Worm (Caenorhabditis elegans): ENCODE data around the gene irld-64.

irld-64 gene

ce11 chrII:2958308-2958707 is 27.9 kb upstream of the irld-64 start, which contains the start of gene srw-60 (continued):
- TF ChIP-seq dmd-9 (GFP tag; IDR thresholded peaks at IDR 0.05), result no peak
- no peak for TF ChIP-seq rbr-2 (tag; optimal IDR thresholded peaks at IDR 0.05)

ce11 chrII:2955656-2956115 is 25.3 kb upstream of the irld-64 start, which contains the start of gene irld-48:
Gene irld-48, plus strand, starts transcription at chrII:2956065.
- TF ChIP-seq daf-8 (GFP tag; IDR thresholded peaks at IDR 0.05) (no peak), dve-1 (tag; optimal IDR thresholded peaks at IDR 0.05; ENCODE audit: insufficient read depth) (no peak), dmd-8 (GFP tag; IDR thresholded peaks at IDR 0.05) (no peak), unc-62 (GFP tag; optimal IDR thresholded peaks at IDR 0.05 in 1 of 2) (no peak), unc-62 (tag; optimal IDR thresholded peaks at IDR 0.05) (no peak), ZK546.5 (tag; optimal IDR thresholded peaks at IDR 0.05) (no peak), spr-1 (tag; optimal IDR thresholded peaks at IDR 0.05) (no peak), fos-1 (tag; optimal IDR thresholded peaks at IDR 0.05) (no peak), hlh-30 (tag; optimal IDR thresholded peaks at IDR 0.05; ENCODE audit: insufficient read depth) (no peak), nhr-102 (tag; optimal IDR thresholded peaks at IDR 0.05) (no peak), arid-1 (GFP tag; conservative IDR thresholded peaks at IDR 0.05) (no peak), zip-11 (GFP tag; IDR thresholded peaks at IDR 0.05) (no peak)

- TF ChIP-seq mdt-29 (GFP tag; IDR thresholded peaks at IDR 0.05) (no peak), nhr-41 (GFP tag; IDR thresholded peaks at IDR 0.05) (no peak), lin-1 (GFP tag; IDR thresholded peaks at IDR 0.05) (no peak), dve-1 (tag; optimal IDR thresholded peaks at IDR 0.05; ENCODE audit: insufficient read depth) (no peak), fos-1 (tag; optimal IDR thresholded peaks at IDR 0.05) (no peak)
Measured at ce11 chrII:2952629-2953028, 22.2 kb upstream of the irld-64 start, which contains the start of gene irld-51. Gene irld-51, minus strand, starts transcription at chrII:2952729.

- no peak for TF ChIP-seq nhr-111 (GFP tag; optimal IDR thresholded peaks at IDR 0.05)
- peak; percentile 98 for TF ChIP-seq aha-1 (tag)
Measured at ce11 chrII:2948614-2949013, 18.2 kb upstream of the irld-64 start.

- TF ChIP-seq ceh-20 (GFP tag; IDR thresholded peaks at IDR 0.05) (no peak), F44E2.7 (GFP tag; IDR thresholded peaks at IDR 0.05) (no peak), dmd-8 (GFP tag; IDR thresholded peaks at IDR 0.05) (no peak), nhr-111 (GFP tag; optimal IDR thresholded peaks at IDR 0.05) (no peak), hif-1 (tag; optimal IDR thresholded peaks at IDR 0.05) (no peak), nhr-10 (tag; optimal IDR thresholded peaks at IDR 0.05) (no peak), lin-29 (GFP tag; IDR thresholded peaks at IDR 0.05) (no peak), snpc-1.2 (GFP tag; IDR thresholded peaks at IDR 0.05) (no peak), ceh-82 (tag; optimal IDR thresholded peaks at IDR 0.05) (no peak), lsy-2 (tag; optimal IDR thresholded peaks at IDR 0.05) (no peak), spr-3 (GFP tag; optimal IDR thresholded peaks at IDR 0.05) (no peak), dpl-1 (GFP tag; optimal IDR thresholded peaks at IDR 0.05) (no peak), lin-13 (GFP tag; optimal IDR thresholded peaks at IDR 0.05) (no peak)
Measured at ce11 chrII:2946438-2946837, 16.0 kb upstream of the irld-64 start, which contains the start of gene srw-79. Gene srw-79, plus strand, starts transcription at chrII:2946738.

- TF ChIP-seq ceh-62 (tag; optimal IDR thresholded peaks at IDR 0.05) (no peak), lin-29 (GFP tag; IDR thresholded peaks at IDR 0.05) (no peak), attf-4 (tag; optimal IDR thresholded peaks at IDR 0.05) (no peak), ama-1 (optimal IDR thresholded peaks at IDR 0.05) (no peak), R02D3.7 (tag; optimal IDR thresholded peaks at IDR 0.05) (no peak), spr-1 (tag; optimal IDR thresholded peaks at IDR 0.05) (no peak), jun-1 (tag; optimal IDR thresholded peaks at IDR 0.05) (no peak), dmd-6 (GFP tag; IDR thresholded peaks at IDR 0.05) (no peak)
Measured at ce11 chrII:2943966-2944365, 13.6 kb upstream of the irld-64 start, which contains the start of the genes irld-50 and irld-49. Gene irld-50, minus strand, starts transcription at chrII:2944066. Gene irld-49, plus strand, starts transcription at chrII:2944176.
